Fruit fly (Drosophila melanogaster) S2 (cell line): ENCODE results near the gene Desat1.

ENCODE experiments used
- CG8478 ChIP-seq: fragments of >200 bp; optimal IDR thresholded peaks from 2 replicates; lab custom pipeline; 2018
- CTCF ChIP-seq, 2 experiments: fragments of >200 bp; optimal IDR thresholded peaks; 2 replicates each; lab custom pipeline; 2018

DNA sequence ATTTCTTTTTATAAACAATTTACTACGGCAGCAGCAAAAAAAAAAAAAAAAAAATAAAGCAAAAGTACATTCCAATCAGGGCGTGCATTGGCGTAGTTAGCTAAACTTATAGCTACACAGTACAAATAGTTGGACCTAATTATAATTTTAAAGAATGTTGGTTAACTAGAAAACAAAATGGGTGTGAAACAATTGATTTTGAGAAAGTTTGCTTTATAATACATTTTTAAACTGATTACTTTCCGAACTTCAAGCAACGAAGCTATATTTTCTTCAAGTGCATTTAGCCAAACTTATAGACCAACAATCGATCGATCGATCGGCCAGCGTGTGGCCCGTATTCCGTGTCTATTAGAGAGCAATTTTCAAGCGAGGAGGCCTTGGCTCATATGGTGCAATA, 12.0 kb downstream of the Desat1 start:
- TF ChIP-seq CG8478 (lab: Kevin White, UChicago) = no peak
- no peak for TF ChIP-seq CTCF (optimal IDR thresholded peaks at IDR 0.05; lab: Kevin White, UChicago)
